Fruit fly (Drosophila melanogaster): Measurements from ENCODE around the gene Catsup.

dm6 chr2L:19017060-19017459 is 24.6 kb upstream of the Catsup start:
- TF ChIP-seq EcR (GFP tag; optimal IDR thresholded peaks at IDR 0.05) (no peak), Pif1A (GFP tag; optimal IDR thresholded peaks at IDR 0.05) (no peak), CG10348 (GFP tag; IDR thresholded peaks at IDR 0.05) (no peak), fd96Ca (GFP tag; IDR thresholded peaks at IDR 0.05) (no peak), gl (tag; optimal IDR thresholded peaks at IDR 0.05) (no peak), D1 (tag; optimal IDR thresholded peaks at IDR 0.05) (no peak)
